Worm (Caenorhabditis elegans) whole organism, L1 larva: ENCODE measurements around the gene Y116A8C.33.
A peak's percentile ranks its signal among the peaks of the same experiment; 100 is the strongest.

Source experiments
- C16A3.4 ChIP-seq: fragments of 150-350 bp; optimal IDR thresholded peaks from 2 replicates; lab custom pipeline; 2014; ENCODE audit warnings: missing biosample characterization, missing genetic modification characterization
- C34B4.2 ChIP-seq: sonication (generic microtip); optimal IDR thresholded peaks from 2 replicates; lab custom pipeline; 2017; ENCODE audit warnings: mild to moderate bottlenecking, missing genetic modification characterization, missing compliant biosample characterization
- F16B12.6 ChIP-seq: fragments of 150-350 bp; optimal IDR thresholded peaks from 2 replicates; lab custom pipeline; 2014; ENCODE audit warnings: missing biosample characterization, missing genetic modification characterization
- aha-1 ChIP-seq: fragments of 150-350 bp; optimal IDR thresholded peaks from 2 replicates; lab custom pipeline; 2014; ENCODE audit warnings: missing biosample characterization, missing genetic modification characterization
- alr-1 ChIP-seq: fragments of 200-800 bp; sonication (Bioruptor generic); optimal IDR thresholded peaks from 2 replicates; lab custom pipeline; 2018; ENCODE audit warnings: borderline replicate concordance, mild to moderate bottlenecking, missing genetic modification characterization, missing compliant biosample characterization
- ama-1 ChIP-seq: fragments of 150-350 bp; optimal IDR thresholded peaks from 2 replicates; lab custom pipeline; 2014
- blmp-1 ChIP-seq: fragments of 150-350 bp; optimal IDR thresholded peaks from 2 replicates; lab custom pipeline; 2014; ENCODE audit warnings: missing biosample characterization, missing genetic modification characterization
- ceh-8 ChIP-seq: fragments of 200-800 bp; sonication (Bioruptor generic); optimal IDR thresholded peaks from 2 replicates; lab custom pipeline; 2018; ENCODE audit warnings: mild to moderate bottlenecking, missing genetic modification characterization, moderate library complexity, missing compliant biosample characterization
- ceh-82 ChIP-seq, 3 experiments: fragments of 150-350 bp in 1 of 3; sonication (generic microtip) in 2 of 3; optimal IDR thresholded peaks; 2 replicates each; lab custom pipeline; 2014 to 2017; ENCODE audit warnings: missing biosample characterization in 3 of 3, missing genetic modification characterization in 3 of 3
- ces-1 ChIP-seq: fragments of 150-350 bp; optimal IDR thresholded peaks from 2 replicates; lab custom pipeline; 2014; ENCODE audit warnings: missing biosample characterization, missing genetic modification reagents, missing genetic modification characterization
- dpl-1 ChIP-seq, 3 experiments: fragments of 150-350 bp in 2 of 3; sonication (generic microtip) in 1 of 3; optimal IDR thresholded peaks; 2 replicates each; lab custom pipeline; 2014 to 2017; ENCODE audit warnings: missing biosample characterization in 3 of 3, missing genetic modification characterization in 3 of 3, missing genetic modification reagents in 3 of 3
- efl-1 ChIP-seq, 4 experiments: fragments of 150-350 bp; optimal IDR thresholded peaks in 3 of 4; peaks in 1 of 4; 1 replicate in 1 of 4; 2 replicates in 3 of 4; lab custom pipeline; 2014; ENCODE audit warnings: missing biosample characterization in 2 of 4, missing genetic modification characterization in 2 of 4, missing genetic modification reagents in 2 of 4
- elt-2 ChIP-seq: sonication (generic microtip); optimal IDR thresholded peaks from 2 replicates; lab custom pipeline; 2016; ENCODE audit warnings: missing genetic modification characterization, mild to moderate bottlenecking, inconsistent platforms, missing compliant biosample characterization, missing genetic modification reagents
- ets-5 ChIP-seq: fragments of 200-800 bp; sonication (Bioruptor generic); IDR thresholded peaks from 2 replicates; pipeline ENCODE4 v1.3.6; 2022; ENCODE audit warnings: missing genetic modification characterization, missing compliant biosample characterization
- fkh-10 ChIP-seq: sonication (generic microtip); optimal IDR thresholded peaks from 2 replicates; lab custom pipeline; 2017; ENCODE audit warnings: missing biosample characterization, missing genetic modification reagents, missing genetic modification characterization
- grh-1 ChIP-seq: fragments of 200-800 bp; sonication (Bioruptor generic); IDR thresholded peaks from 2 replicates; pipeline ENCODE4 v1.3.6; 2022; ENCODE audit warnings: missing genetic modification reagents, missing genetic modification characterization, missing compliant biosample characterization
- hpl-2 ChIP-seq: fragments of 150-350 bp; optimal IDR thresholded peaks from 2 replicates; lab custom pipeline; 2014; ENCODE audit warnings: missing biosample characterization, missing genetic modification reagents, missing genetic modification characterization
- jun-1 ChIP-seq: fragments of 150-350 bp; optimal IDR thresholded peaks from 2 replicates; lab custom pipeline; 2014; ENCODE audit warnings: missing biosample characterization, missing genetic modification reagents, missing genetic modification characterization
- lin-13 ChIP-seq: fragments of 150-350 bp; optimal IDR thresholded peaks from 2 replicates; lab custom pipeline; 2014; ENCODE audit warnings: missing biosample characterization, missing genetic modification reagents, missing genetic modification characterization
- lin-14 ChIP-seq: fragments of 200-800 bp; sonication (Bioruptor generic); optimal IDR thresholded peaks from 2 replicates; lab custom pipeline; 2018; ENCODE audit warnings: mild to moderate bottlenecking, missing genetic modification characterization, moderate library complexity, missing compliant biosample characterization
- lin-15B ChIP-seq: fragments of 150-350 bp; sonication (generic microtip); optimal IDR thresholded peaks from 3 replicates; lab custom pipeline; 2014; ENCODE audit warnings: missing biosample characterization, missing genetic modification characterization
- lin-35 ChIP-seq, 2 experiments: fragments of 150-350 bp; optimal IDR thresholded peaks; 2 replicates each; lab custom pipeline; 2014; ENCODE audit warnings: missing biosample characterization in 2 of 2, missing genetic modification characterization in 2 of 2, missing genetic modification reagents in 2 of 2
- lsy-2 ChIP-seq, 2 experiments: fragments of 150-350 bp; optimal IDR thresholded peaks; 2 replicates each; lab custom pipeline; 2014; ENCODE audit warnings: missing biosample characterization in 2 of 2, missing genetic modification characterization in 2 of 2
- mdl-1 ChIP-seq, 2 experiments: fragments of 150-350 bp; optimal IDR thresholded peaks; 2 replicates each; lab custom pipeline; 2014 to 2017; ENCODE audit warnings: missing biosample characterization in 2 of 2, missing genetic modification characterization in 2 of 2, inconsistent platforms in 1 of 2
- mep-1 ChIP-seq: fragments of 150-350 bp; optimal IDR thresholded peaks from 2 replicates; lab custom pipeline; 2014; ENCODE audit warnings: missing biosample characterization, missing genetic modification characterization
- nhr-11 ChIP-seq: fragments of 150-350 bp; optimal IDR thresholded peaks from 2 replicates; lab custom pipeline; 2014; ENCODE audit warnings: missing biosample characterization, missing genetic modification characterization
- nhr-19 ChIP-seq: fragments of 200-800 bp; sonication (Bioruptor generic); conservative IDR thresholded peaks from 2 replicates; pipeline ENCODE4 v1.3.6; 2022; ENCODE audit warnings: missing genetic modification characterization, missing compliant biosample characterization
- nhr-20 ChIP-seq: sonication (generic microtip); optimal IDR thresholded peaks from 2 replicates; lab custom pipeline; 2016; ENCODE audit warnings: mild to moderate bottlenecking, missing genetic modification characterization, missing compliant biosample characterization
- nhr-28 ChIP-seq: fragments of 150-350 bp; optimal IDR thresholded peaks from 2 replicates; lab custom pipeline; 2014; ENCODE audit warnings: missing biosample characterization, missing genetic modification characterization
- nhr-47 ChIP-seq: sonication (generic microtip); optimal IDR thresholded peaks from 2 replicates; lab custom pipeline; 2016; ENCODE audit warnings: mild to moderate bottlenecking, missing genetic modification characterization, moderate library complexity, missing compliant biosample characterization
- nhr-71 ChIP-seq: sonication (generic microtip); optimal IDR thresholded peaks from 2 replicates; lab custom pipeline; 2016; ENCODE audit warnings: mild to moderate bottlenecking, missing genetic modification characterization, moderate library complexity, missing compliant biosample characterization
- nhr-76 ChIP-seq: sonication (generic microtip); optimal IDR thresholded peaks from 2 replicates; lab custom pipeline; 2017; ENCODE audit warnings: missing biosample characterization, missing genetic modification characterization
- nhr-85 ChIP-seq: sonication (generic microtip); peaks from one replicate; lab custom pipeline; 2016; ENCODE audit warnings: missing genetic modification characterization, inconsistent platforms, missing compliant biosample characterization
- nhr-90 ChIP-seq: sonication (generic microtip); optimal IDR thresholded peaks from 2 replicates; lab custom pipeline; 2016; ENCODE audit warnings: mild to moderate bottlenecking, missing genetic modification characterization, missing compliant biosample characterization; ENCODE audit not compliant: poor library complexity
- rnt-1 ChIP-seq: sonication (generic microtip); optimal IDR thresholded peaks from 2 replicates; lab custom pipeline; 2016; ENCODE audit warnings: mild to moderate bottlenecking, missing genetic modification characterization, moderate library complexity, missing compliant biosample characterization
- skn-1 ChIP-seq: fragments of 150-350 bp; optimal IDR thresholded peaks from 2 replicates; lab custom pipeline; 2014; ENCODE audit warnings: missing biosample characterization, missing genetic modification characterization
- snu-23 ChIP-seq: sonication (generic microtip); optimal IDR thresholded peaks from 2 replicates; lab custom pipeline; 2016; ENCODE audit warnings: missing genetic modification characterization, missing compliant biosample characterization
- swsn-7 ChIP-seq: sonication (generic microtip); optimal IDR thresholded peaks from 2 replicates; lab custom pipeline; 2016; ENCODE audit warnings: missing genetic modification characterization, missing compliant biosample characterization
- tbx-2 ChIP-seq: sonication (generic microtip); optimal IDR thresholded peaks from 2 replicates; lab custom pipeline; 2016; ENCODE audit warnings: missing genetic modification characterization, missing compliant biosample characterization
- unc-130 ChIP-seq: fragments of 150-350 bp; optimal IDR thresholded peaks from 2 replicates; lab custom pipeline; 2017; ENCODE audit warnings: missing biosample characterization, missing genetic modification characterization, inconsistent platforms
- unc-86 ChIP-seq: sonication (generic microtip); optimal IDR thresholded peaks from 2 replicates; lab custom pipeline; 2016; ENCODE audit warnings: missing genetic modification characterization, missing compliant biosample characterization
- unc-98 ChIP-seq: fragments of 200-800 bp; sonication (Bioruptor generic); IDR thresholded peaks from 2 replicates; pipeline ENCODE4 v1.3.6; 2022; ENCODE audit warnings: missing genetic modification characterization, missing compliant biosample characterization
- xbp-1 ChIP-seq: sonication (generic microtip); optimal IDR thresholded peaks from 2 replicates; lab custom pipeline; 2016; ENCODE audit warnings: missing genetic modification characterization, missing compliant biosample characterization
- ztf-4 ChIP-seq: fragments of 150-350 bp; optimal IDR thresholded peaks from 2 replicates; lab custom pipeline; 2014; ENCODE audit warnings: missing biosample characterization, missing genetic modification characterization

Gene Y116A8C.33

DNA sequence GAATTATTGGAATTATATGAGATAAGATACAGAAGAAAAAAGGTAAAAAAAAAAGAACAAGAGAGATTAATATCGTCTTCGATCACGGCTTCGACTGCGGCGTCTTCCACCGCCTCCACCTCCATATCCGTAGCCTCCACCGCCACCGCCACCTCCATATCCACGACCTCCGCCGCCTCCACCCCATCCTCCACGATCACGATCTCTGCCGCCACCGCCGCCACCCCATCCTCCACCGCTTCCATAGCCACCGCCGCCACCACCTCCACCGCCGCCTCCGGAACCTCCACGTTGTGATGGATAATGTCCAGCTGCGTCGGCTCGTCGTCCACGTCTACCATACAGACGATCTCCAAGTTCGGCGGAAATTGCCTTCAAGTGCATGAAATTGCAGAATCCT lies 4.9 kb downstream of the Y116A8C.33 start:
- TF ChIP-seq unc-98 (GFP tag; lab: Robert Waterston, UW), result no peak
- TF ChIP-seq unc-130, result no peak
- TF ChIP-seq ceh-8, result peak; percentile 21
- TF ChIP-seq ets-5, result no peak
- no peak for TF ChIP-seq nhr-19 (GFP tag; lab: Robert Waterston, UW)
- TF ChIP-seq, all 84 proteins: peak for 1

DNA sequence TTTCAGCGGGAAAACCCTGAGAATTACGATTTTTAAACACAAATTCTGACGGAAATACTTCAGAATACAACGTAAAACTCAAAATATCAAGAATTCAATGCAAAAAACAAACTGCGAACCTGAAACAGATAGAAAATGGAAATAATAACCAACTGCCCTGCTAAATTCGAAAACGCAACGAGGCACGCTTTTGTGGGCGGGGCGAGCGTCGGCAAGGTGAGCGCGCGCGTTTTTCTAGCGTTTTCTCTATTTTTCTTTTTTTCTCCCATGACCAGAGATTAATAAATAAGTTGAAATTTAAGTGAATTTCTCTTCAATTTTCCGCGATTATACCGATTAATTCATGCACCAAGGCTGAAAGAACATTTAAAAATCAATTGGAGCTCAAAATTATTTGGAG lies 6.7 kb downstream of the Y116A8C.33 start, which contains the start of gene uaf-2:
TSS of gene uaf-2 (minus strand) at position 183 of the 400 bp plus-strand sequence.
- TF ChIP-seq fkh-10 (no peak), nhr-11 (tag; lab: Kevin White, UChicago) (no peak), skn-1 (tag; lab: Kevin White, UChicago) (peak; percentile 10), aha-1 (tag; lab: Kevin White, UChicago) (no peak), swsn-7 (no peak), blmp-1 (peak; percentile 26), dpl-1 (GFP tag; optimal IDR thresholded peaks at IDR 0.05; lab: Kevin White, UChicago) (peak; percentile 14 to 48 (median 30)), lin-13 (GFP tag; lab: Kevin White, UChicago) (no peak), unc-86 (tag; lab: Kevin White, UChicago) (no peak), lin-15B (tag; lab: Kevin White, UChicago) (peak; percentile 7), F16B12.6 (peak; percentile 6), lsy-2 (tag; optimal IDR thresholded peaks at IDR 0.05; lab: Kevin White, UChicago) (peak in 1 of 2 experiments; percentile 52), snu-23 (peak; percentile 51), nhr-47 (peak; percentile 41), nhr-28 (tag; lab: Kevin White, UChicago) (no peak), C16A3.4 (peak; percentile 33), nhr-90 (peak; percentile 5), ztf-4 (no peak), jun-1 (no peak), alr-1 (no peak), nhr-71 (peak; percentile 46), xbp-1 (tag; lab: Kevin White, UChicago) (peak; percentile 0), mdl-1 (tag; optimal IDR thresholded peaks at IDR 0.05; lab: Kevin White, UChicago) (peak in 1 of 2 experiments; percentile 17), ceh-82 (tag; optimal IDR thresholded peaks at IDR 0.05; lab: Kevin White, UChicago) (peak in 2 of 3 experiments; percentile 16 to 43), grh-1 (GFP tag; lab: Robert Waterston, UW) (no peak), tbx-2 (tag; lab: Kevin White, UChicago) (peak; percentile 7), C34B4.2 (tag; lab: Kevin White, UChicago) (no peak), rnt-1 (tag; lab: Kevin White, UChicago) (peak; percentile 60), mep-1 (tag; lab: Kevin White, UChicago) (peak; percentile 18), elt-2 (no peak), lin-14 (GFP tag; lab: Kevin White, UChicago) (no peak), unc-130 (no peak), nhr-19 (GFP tag; lab: Robert Waterston, UW) (0 out of 2 replicates have a peak, but pooled peaks have one; percentile 23), nhr-76 (tag; lab: Kevin White, UChicago) (no peak), nhr-20 (tag; lab: Kevin White, UChicago) (peak; percentile 28), nhr-85 (tag; lab: Kevin White, UChicago) (no peak), ces-1 (GFP tag; lab: Kevin White, UChicago) (no peak), ama-1 (lab: Kevin White, UChicago) (no peak), lin-35 (GFP tag; optimal IDR thresholded peaks at IDR 0.05; lab: Kevin White, UChicago) (peak; percentile 17 to 51), efl-1 (optimal IDR thresholded peaks at IDR 0.05; lab: Kevin White, UChicago) (peak; percentile 42 to 48), efl-1 (GFP tag; optimal IDR thresholded peaks at IDR 0.05 in 1 of 2; lab: Kevin White, UChicago) (peak; percentile 39 to 91), hpl-2 (GFP tag; lab: Kevin White, UChicago) (no peak)
